Worm (Caenorhabditis elegans) whole organism, L4 larva: ENCODE measurements around the gene K02F3.12.
A peak's percentile ranks its signal among the peaks of the same experiment; 100 is the strongest.

ENCODE experiments used
- D1046.2 ChIP-seq: fragments of 200-800 bp; sonication (Bioruptor generic); IDR thresholded peaks from 2 replicates; pipeline ENCODE4 v1.3.6; 2022; ENCODE audit warnings: missing genetic modification characterization, missing compliant biosample characterization
- R02D3.7 ChIP-seq: fragments of 150-350 bp; sonication (generic microtip); optimal IDR thresholded peaks from 3 replicates; lab custom pipeline; 2014; ENCODE audit warnings: missing biosample characterization, missing genetic modification characterization
- T20F7.1 ChIP-seq: fragments of 200-800 bp; sonication (Bioruptor generic); optimal IDR thresholded peaks from 2 replicates; lab custom pipeline; 2018; ENCODE audit warnings: mild to moderate bottlenecking, missing genetic modification characterization, missing compliant biosample characterization
- Y5F2A.4 ChIP-seq: fragments of 200-800 bp; sonication (Bioruptor generic); optimal IDR thresholded peaks from 2 replicates; lab custom pipeline; 2018; ENCODE audit warnings: mild to moderate bottlenecking, missing genetic modification characterization, missing compliant biosample characterization
- aha-1 ChIP-seq: fragments of 150-350 bp; peaks from one replicate; lab custom pipeline; 2014; ENCODE audit warnings: missing biosample characterization, missing genetic modification characterization
- attf-4 ChIP-seq: sonication (generic microtip); optimal IDR thresholded peaks from 3 replicates; lab custom pipeline; 2017; ENCODE audit warnings: missing biosample characterization, missing genetic modification characterization
- ceh-20 ChIP-seq: fragments of 200-800 bp; sonication (Bioruptor generic); IDR thresholded peaks from 2 replicates; pipeline ENCODE4 v1.3.6; 2022; ENCODE audit warnings: missing genetic modification reagents, missing genetic modification characterization, missing compliant biosample characterization
- ceh-28 ChIP-seq: fragments of 150-350 bp; optimal IDR thresholded peaks from 2 replicates; lab custom pipeline; 2014; ENCODE audit warnings: missing biosample characterization, missing genetic modification reagents, missing genetic modification characterization
- ceh-44 ChIP-seq: fragments of 200-800 bp; sonication (Bioruptor generic); IDR thresholded peaks from 2 replicates; pipeline ENCODE4 v1.3.6; 2022; ENCODE audit warnings: missing genetic modification reagents, missing genetic modification characterization, missing compliant biosample characterization
- ceh-62 ChIP-seq: sonication (generic microtip); optimal IDR thresholded peaks from 2 replicates; lab custom pipeline; 2017; ENCODE audit warnings: missing biosample characterization, missing genetic modification characterization
- ces-1 ChIP-seq: fragments of 150-350 bp; sonication (generic microtip); optimal IDR thresholded peaks from 4 replicates; lab custom pipeline; 2014; ENCODE audit warnings: missing biosample characterization, missing genetic modification reagents, missing genetic modification characterization
- ctbp-1 ChIP-seq: fragments of 200-800 bp; sonication (Bioruptor generic); IDR thresholded peaks from 2 replicates; pipeline ENCODE4 v1.3.6; 2022; ENCODE audit warnings: missing genetic modification reagents, missing genetic modification characterization, missing compliant biosample characterization
- daf-16 ChIP-seq, 3 experiments: sonication (generic microtip); optimal IDR thresholded peaks; 2 replicates each; lab custom pipeline; 2016 to 2017; ENCODE audit warnings: missing genetic modification characterization in 3 of 3, missing genetic modification reagents in 3 of 3, mild to moderate bottlenecking in 2 of 3, missing compliant biosample characterization in 2 of 3, missing biosample characterization in 1 of 3, moderate library complexity in 1 of 3
- dmd-6 ChIP-seq: fragments of 200-800 bp; sonication (Bioruptor generic); IDR thresholded peaks from 2 replicates; pipeline ENCODE4 v1.3.6; 2022; ENCODE audit warnings: missing genetic modification reagents, missing genetic modification characterization, missing compliant biosample characterization
- dmd-8 ChIP-seq: fragments of 200-800 bp; sonication (Bioruptor generic); IDR thresholded peaks from 2 replicates; pipeline ENCODE4 v1.3.6; 2022; ENCODE audit warnings: missing genetic modification characterization, missing compliant biosample characterization
- duxl-1 ChIP-seq: sonication (generic microtip); optimal IDR thresholded peaks from 2 replicates; lab custom pipeline; 2016; ENCODE audit warnings: mild to moderate bottlenecking, missing genetic modification characterization, moderate library complexity, missing compliant biosample characterization; ENCODE audit not compliant: poor library complexity
- dve-1 ChIP-seq: sonication (generic microtip); optimal IDR thresholded peaks from 2 replicates; lab custom pipeline; 2017; ENCODE audit warnings: antibody characterized with exemption, mild to moderate bottlenecking, missing genetic modification characterization, missing compliant biosample characterization; ENCODE audit not compliant: insufficient read depth
- egl-27 ChIP-seq: sonication (generic microtip); optimal IDR thresholded peaks from 3 replicates; lab custom pipeline; 2017; ENCODE audit warnings: missing biosample characterization, missing genetic modification reagents, missing genetic modification characterization
- egl-43 ChIP-seq: fragments of 200-800 bp; sonication (Bioruptor generic); IDR thresholded peaks from 2 replicates; pipeline ENCODE4 v1.3.6; 2022; ENCODE audit warnings: missing genetic modification reagents, missing genetic modification characterization, missing compliant biosample characterization
- hif-1 ChIP-seq, 2 experiments: sonication (generic microtip); optimal IDR thresholded peaks; 2 replicates each; lab custom pipeline; 2016 to 2017; ENCODE audit warnings: missing compliant biosample characterization in 2 of 2, missing genetic modification characterization in 2 of 2, missing genetic modification reagents in 2 of 2, missing genotype in 2 of 2, mild to moderate bottlenecking in 1 of 2
- hlh-11 ChIP-seq: fragments of 200-800 bp; sonication (Bioruptor generic); optimal IDR thresholded peaks from 2 replicates; lab custom pipeline; 2018; ENCODE audit warnings: mild to moderate bottlenecking, missing genetic modification characterization, missing compliant biosample characterization
- hlh-30 ChIP-seq: sonication (generic microtip); optimal IDR thresholded peaks from 2 replicates; lab custom pipeline; 2017; ENCODE audit warnings: antibody characterized with exemption, mild to moderate bottlenecking, missing genetic modification characterization, missing compliant biosample characterization; ENCODE audit not compliant: insufficient read depth
- hmg-1.1 ChIP-seq: fragments of 200-800 bp; sonication (Bioruptor generic); IDR thresholded peaks from 2 replicates; pipeline ENCODE4 v1.3.6; 2022; ENCODE audit warnings: missing genetic modification reagents, missing genetic modification characterization, missing compliant biosample characterization
- lin-15B ChIP-seq: fragments of 150-350 bp; sonication (generic microtip); optimal IDR thresholded peaks from 3 replicates; lab custom pipeline; 2014; ENCODE audit warnings: missing biosample characterization, missing genetic modification characterization
- lin-38 ChIP-seq: fragments of 200-800 bp; sonication (Bioruptor generic); IDR thresholded peaks from 2 replicates; pipeline ENCODE4 v1.3.6; 2022; ENCODE audit warnings: missing genetic modification reagents, missing genetic modification characterization, missing compliant biosample characterization
- lin-39 ChIP-seq: fragments of 150-350 bp; optimal IDR thresholded peaks from 2 replicates; lab custom pipeline; 2014; ENCODE audit warnings: missing biosample characterization, missing genetic modification reagents, missing genetic modification characterization
- lir-3 ChIP-seq: sonication (generic microtip); optimal IDR thresholded peaks from 2 replicates; lab custom pipeline; 2016; ENCODE audit warnings: mild to moderate bottlenecking, missing genetic modification characterization, missing compliant biosample characterization
- lsy-2 ChIP-seq, 2 experiments: fragments of 150-350 bp in 1 of 2; sonication (generic microtip) in 1 of 2; optimal IDR thresholded peaks; 2 replicates each; lab custom pipeline; 2014 to 2017; ENCODE audit warnings: missing biosample characterization in 2 of 2, missing genetic modification characterization in 2 of 2
- mdl-1 ChIP-seq, 2 experiments: fragments of 150-350 bp in 1 of 2; sonication (generic microtip) in 1 of 2; optimal IDR thresholded peaks; 2 replicates each; lab custom pipeline; 2014 to 2017; ENCODE audit warnings: missing biosample characterization in 2 of 2, missing genetic modification characterization in 2 of 2
- mdt-29 ChIP-seq: fragments of 200-800 bp; sonication (Bioruptor generic); IDR thresholded peaks from 2 replicates; pipeline ENCODE4 v1.3.6; 2022; ENCODE audit warnings: missing genetic modification reagents, missing genetic modification characterization, missing compliant biosample characterization
- mep-1 ChIP-seq: fragments of 150-350 bp; sonication (generic microtip); optimal IDR thresholded peaks from 3 replicates; lab custom pipeline; 2014; ENCODE audit warnings: missing biosample characterization, missing genetic modification characterization
- mxl-2 ChIP-seq: fragments of 200-800 bp; sonication (Bioruptor generic); conservative IDR thresholded peaks from 2 replicates; pipeline ENCODE4 v1.3.6; 2022; ENCODE audit warnings: missing genetic modification reagents, missing genetic modification characterization, missing compliant biosample characterization
- nhr-102 ChIP-seq: sonication (generic microtip); optimal IDR thresholded peaks from 2 replicates; lab custom pipeline; 2016; ENCODE audit warnings: mild to moderate bottlenecking, missing genetic modification characterization, moderate library complexity, missing compliant biosample characterization
- nhr-11 ChIP-seq: fragments of 150-350 bp; optimal IDR thresholded peaks from 2 replicates; lab custom pipeline; 2014; ENCODE audit warnings: missing biosample characterization, missing genetic modification characterization
- nhr-111 ChIP-seq: fragments of 200-800 bp; sonication (Bioruptor generic); optimal IDR thresholded peaks from 2 replicates; lab custom pipeline; 2018; ENCODE audit warnings: mild to moderate bottlenecking, missing genetic modification characterization, missing compliant biosample characterization
- nhr-25 ChIP-seq: sonication (generic microtip); optimal IDR thresholded peaks from 2 replicates; lab custom pipeline; 2017; ENCODE audit warnings: missing genetic modification characterization, mild to moderate bottlenecking, missing compliant biosample characterization, antibody characterized with exemption, moderate library complexity, borderline replicate concordance; ENCODE audit not compliant: insufficient read depth
- nhr-48 ChIP-seq: sonication (generic microtip); optimal IDR thresholded peaks from 2 replicates; lab custom pipeline; 2016; ENCODE audit warnings: mild to moderate bottlenecking, missing genetic modification characterization, missing compliant biosample characterization
- nhr-76 ChIP-seq: fragments of 150-350 bp; optimal IDR thresholded peaks from 2 replicates; lab custom pipeline; 2014; ENCODE audit warnings: missing biosample characterization, missing genetic modification characterization
- nhr-77 ChIP-seq: fragments of 150-350 bp; optimal IDR thresholded peaks from 2 replicates; lab custom pipeline; 2014; ENCODE audit warnings: missing biosample characterization, missing genetic modification characterization
- php-3 ChIP-seq: fragments of 200-800 bp; sonication (Bioruptor generic); IDR thresholded peaks from 2 replicates; pipeline ENCODE4 v1.3.6; 2022; ENCODE audit warnings: missing genetic modification reagents, missing genetic modification characterization, missing compliant biosample characterization
- saeg-2 ChIP-seq: fragments of 200-800 bp; sonication (Bioruptor generic); IDR thresholded peaks from 2 replicates; pipeline ENCODE4 v1.3.6; 2022; ENCODE audit warnings: missing genetic modification reagents, missing genetic modification characterization, missing compliant biosample characterization
- set-16 ChIP-seq: fragments of 200-800 bp; sonication (Bioruptor generic); IDR thresholded peaks from 2 replicates; pipeline ENCODE4 v1.3.6; 2022; ENCODE audit warnings: missing genetic modification reagents, missing genetic modification characterization, missing compliant biosample characterization
- tag-97 ChIP-seq: fragments of 200-800 bp; sonication (Bioruptor generic); IDR thresholded peaks from 2 replicates; pipeline ENCODE4 v1.3.6; 2022; ENCODE audit warnings: missing genetic modification characterization, missing compliant biosample characterization
- tra-1 ChIP-seq: fragments of 200-800 bp; sonication (Bioruptor generic); IDR thresholded peaks from 2 replicates; pipeline ENCODE4 v1.3.6; 2022; ENCODE audit warnings: missing genetic modification reagents, missing genetic modification characterization, missing compliant biosample characterization
- zip-11 ChIP-seq: fragments of 200-800 bp; sonication (Bioruptor generic); IDR thresholded peaks from 2 replicates; pipeline ENCODE4 v1.3.6; 2022; ENCODE audit warnings: missing genetic modification characterization, missing compliant biosample characterization
- ztf-11 ChIP-seq: fragments of 150-350 bp; optimal IDR thresholded peaks from 2 replicates; lab custom pipeline; 2014; ENCODE audit warnings: missing biosample characterization, missing genetic modification characterization
- ztf-7 ChIP-seq: fragments of 150-350 bp; optimal IDR thresholded peaks from 2 replicates; lab custom pipeline; 2014; ENCODE audit warnings: missing biosample characterization, missing genetic modification characterization

The K02F3.12 gene

ce11 chrIII:842630-843029 is 13.7 kb upstream of the K02F3.12 start, which contains the start of gene far-8:
TSS of gene far-8 (plus strand) at chrIII:842930.
- TF ChIP-seq ceh-62 (tag; lab: Kevin White, UChicago) (no peak), lin-38 (GFP tag; lab: Robert Waterston, UW) (no peak), mep-1 (tag; lab: Kevin White, UChicago) (no peak), nhr-77 (tag; lab: Kevin White, UChicago) (no peak), ceh-44 (GFP tag; lab: Robert Waterston, UW) (no peak), lir-3 (tag; lab: Kevin White, UChicago) (no peak), tra-1 (GFP tag; lab: Robert Waterston, UW) (no peak), T20F7.1 (GFP tag; lab: Kevin White, UChicago) (no peak), hlh-11 (tag; lab: Kevin White, UChicago) (no peak), ces-1 (GFP tag; lab: Kevin White, UChicago) (no peak), aha-1 (tag; lab: Kevin White, UChicago) (no peak), nhr-76 (tag; lab: Kevin White, UChicago) (no peak), zip-11 (no peak), ztf-11 (tag; lab: Kevin White, UChicago) (no peak), mdl-1 (tag; optimal IDR thresholded peaks at IDR 0.05; lab: Kevin White, UChicago) (no peak), lin-39 (tag; lab: Kevin White, UChicago) (no peak), set-16 (GFP tag; lab: Robert Waterston, UW) (no peak), nhr-48 (no peak), hif-1 (tag; optimal IDR thresholded peaks at IDR 0.05; lab: Kevin White, UChicago) (no peak), ceh-20 (GFP tag; lab: Robert Waterston, UW) (no peak)

ce11 chrIII:843999-844398 is 12.4 kb upstream of the K02F3.12 start:
- no peak for TF ChIP-seq saeg-2
- TF ChIP-seq egl-27 = no peak
- TF ChIP-seq mep-1 (tag; lab: Kevin White, UChicago) = peak; percentile 57
- no peak for TF ChIP-seq zip-11
- TF ChIP-seq lsy-2 (tag; optimal IDR thresholded peaks at IDR 0.05; lab: Kevin White, UChicago) = peak in 1 of 2 experiments; percentile 28
- no peak for TF ChIP-seq D1046.2 (GFP tag; lab: Robert Waterston, UW)
- TF ChIP-seq dve-1 = no peak
- TF ChIP-seq ctbp-1 (GFP tag; lab: Robert Waterston, UW) = no peak
- TF ChIP-seq nhr-111 (GFP tag; lab: Kevin White, UChicago) = no peak
- TF ChIP-seq set-16 (GFP tag; lab: Robert Waterston, UW) = no peak
- TF ChIP-seq mdt-29 (GFP tag; lab: Robert Waterston, UW) = no peak
- TF ChIP-seq hlh-30 = peak; percentile 77
- no peak for TF ChIP-seq Y5F2A.4 (GFP tag; lab: Kevin White, UChicago)
- TF ChIP-seq egl-43 (GFP tag; lab: Robert Waterston, UW) = no peak
- no peak for TF ChIP-seq php-3 (GFP tag; lab: Robert Waterston, UW)
- no peak for TF ChIP-seq nhr-102 (tag; lab: Kevin White, UChicago)
- TF ChIP-seq hlh-11 (tag; lab: Kevin White, UChicago) = peak; percentile 65
- TF ChIP-seq lin-15B = no peak
- no peak for TF ChIP-seq daf-16 (GFP tag; optimal IDR thresholded peaks at IDR 0.05; lab: Kevin White, UChicago)
- peak; percentile 68 for TF ChIP-seq daf-16 (tag; optimal IDR thresholded peaks at IDR 0.05; lab: Kevin White, UChicago)
- TF ChIP-seq ceh-28 = no peak
- TF ChIP-seq dmd-6 (GFP tag; lab: Robert Waterston, UW) = peak; percentile 53
- peak; percentile 54 for TF ChIP-seq hmg-1.1 (GFP tag; lab: Robert Waterston, UW)
- no peak for TF ChIP-seq nhr-25 (tag; lab: Kevin White, UChicago)
- no peak for TF ChIP-seq attf-4 (tag; lab: Kevin White, UChicago)
- 0 out of 2 replicates have a peak, but pooled peaks have one; percentile 35 for TF ChIP-seq ceh-20 (GFP tag; lab: Robert Waterston, UW)
- TF ChIP-seq tag-97 = no peak
- TF ChIP-seq mxl-2 (GFP tag; lab: Robert Waterston, UW) = peak; percentile 44; the same call in 1 of the 2 replicates
- TF ChIP-seq lir-3 (tag; lab: Kevin White, UChicago) = no peak
- no peak for TF ChIP-seq R02D3.7 (tag; lab: Kevin White, UChicago)
- TF ChIP-seq ztf-7 (tag; lab: Kevin White, UChicago) = no peak
- TF ChIP-seq nhr-77 (tag; lab: Kevin White, UChicago) = no peak
- no peak for TF ChIP-seq duxl-1 (tag; lab: Kevin White, UChicago)
- TF ChIP-seq tra-1 (GFP tag; lab: Robert Waterston, UW) = no peak
- peak in 1 of 2 experiments; percentile 56 for TF ChIP-seq mdl-1 (tag; optimal IDR thresholded peaks at IDR 0.05; lab: Kevin White, UChicago)
- peak; percentile 18 for TF ChIP-seq nhr-11 (tag; lab: Kevin White, UChicago)
- no peak for TF ChIP-seq lin-39 (tag; lab: Kevin White, UChicago)
- TF ChIP-seq dmd-8 (GFP tag; lab: Robert Waterston, UW) = no peak
- peak; percentile 18 for TF ChIP-seq nhr-48
